Fruit fly (Drosophila melanogaster): ENCODE measurements around the gene CG7519.
A peak's percentile ranks its signal among the peaks of the same experiment; 100 is the strongest.

CG7519 gene

dm6 chr3L:21536857-21537256, 44.0 kb downstream of the CG7519 start, which contains the start of gene Rpn10:
Gene Rpn10, plus strand, starts transcription at chr3L:21537000.
- TF ChIP-seq CG3032 (tag; optimal IDR thresholded peaks at IDR 0.05): peak; percentile 25
- no peak for TF ChIP-seq Lpt (GFP tag; optimal IDR thresholded peaks at IDR 0.05)
- peak; percentile 73 for TF ChIP-seq Eip78C (GFP tag)
- peak; percentile 31 for TF ChIP-seq lz (GFP tag; optimal IDR thresholded peaks at IDR 0.05)
- TF ChIP-seq esn (GFP tag; optimal IDR thresholded peaks at IDR 0.05): peak; percentile 27
- no peak for TF ChIP-seq CG6792 (GFP tag; optimal IDR thresholded peaks at IDR 0.05)
- no peak for TF ChIP-seq Blimp-1 (GFP tag; optimal IDR thresholded peaks at IDR 0.05)
- TF ChIP-seq OdsH (GFP tag; optimal IDR thresholded peaks at IDR 0.05): no peak
- TF ChIP-seq CG31627 (GFP tag; optimal IDR thresholded peaks at IDR 0.05): peak; percentile 40
- peak; percentile 9 for TF ChIP-seq topi (GFP tag; optimal IDR thresholded peaks at IDR 0.05)
- TF ChIP-seq CG8319 (GFP tag; optimal IDR thresholded peaks at IDR 0.05): no peak
- TF ChIP-seq ss (GFP tag; optimal IDR thresholded peaks at IDR 0.05): no peak

- TF ChIP-seq Hr38 (GFP tag; optimal IDR thresholded peaks at IDR 0.05) (no peak), Hr39 (GFP tag; optimal IDR thresholded peaks at IDR 0.05) (no peak), CG10631 (GFP tag; optimal IDR thresholded peaks at IDR 0.05) (no peak), pdm3 (GFP tag; optimal IDR thresholded peaks at IDR 0.05) (no peak), Smox (GFP tag; optimal IDR thresholded peaks at IDR 0.05) (no peak), topi (GFP tag; optimal IDR thresholded peaks at IDR 0.05) (no peak), CG7368 (GFP tag; optimal IDR thresholded peaks at IDR 0.05) (no peak), ss (GFP tag; optimal IDR thresholded peaks at IDR 0.05) (no peak), CG4318 (GFP tag; optimal IDR thresholded peaks at IDR 0.05) (no peak), svp (GFP tag) (no peak), esn (GFP tag; optimal IDR thresholded peaks at IDR 0.05) (no peak), salr (GFP tag; optimal IDR thresholded peaks at IDR 0.05) (no peak)
Observed at dm6 chr3L:21538893-21539244, 46.0 kb downstream of the CG7519 start.

dm6 chr3L:21539245-21540196, 46.6 kb downstream of the CG7519 start, which contains the start of the genes COX8 and VhaM9.7-b:
Gene COX8, minus strand, starts transcription at chr3L:21539447.
Gene VhaM9.7-b, plus strand, starts transcription at chr3L:21539862.
- TF ChIP-seq CG6163 (GFP tag; IDR thresholded peaks at IDR 0.05) (no peak), lz (GFP tag; optimal IDR thresholded peaks at IDR 0.05) (peak; percentile 63), CG3032 (tag; optimal IDR thresholded peaks at IDR 0.05) (peak; percentile 30), vri (GFP tag; optimal IDR thresholded peaks at IDR 0.05) (peak; percentile 66), Sox14 (GFP tag; optimal IDR thresholded peaks at IDR 0.05) (peak; percentile 25), CG6808 (GFP tag; optimal IDR thresholded peaks at IDR 0.05) (no peak), CG11902 (GFP tag; optimal IDR thresholded peaks at IDR 0.05) (peak; percentile 55), Ets21C (GFP tag; optimal IDR thresholded peaks at IDR 0.05) (peak; percentile 39), dac (GFP tag; optimal IDR thresholded peaks at IDR 0.05) (no peak), esn (GFP tag; optimal IDR thresholded peaks at IDR 0.05) (peak; percentile 67), Sox15 (GFP tag; optimal IDR thresholded peaks at IDR 0.05) (peak; percentile 54), Hr4 (GFP tag; optimal IDR thresholded peaks at IDR 0.05) (peak; percentile 61), CG31627 (GFP tag; optimal IDR thresholded peaks at IDR 0.05) (peak; percentile 67), CG6792 (GFP tag; optimal IDR thresholded peaks at IDR 0.05) (no peak), cyc (GFP tag; optimal IDR thresholded peaks at IDR 0.05) (peak; percentile 60), Eip78C (GFP tag) (peak; percentile 80)

dm6 chr3L:21542059-21542458, 49.2 kb downstream of the CG7519 start, which contains the start of gene CG33290:
Gene CG33290, plus strand, starts transcription at chr3L:21542359.
- TF ChIP-seq CG10631 (GFP tag; optimal IDR thresholded peaks at IDR 0.05) (no peak), Ets96B (tag; optimal IDR thresholded peaks at IDR 0.05) (no peak)

Measured in whole organism, prepupa.